Worm (Caenorhabditis elegans) whole organism, young adult: ENCODE data around the gene ulp-1.

Experiments
- B0035.1 ChIP-seq: sonication (generic microtip); optimal IDR thresholded peaks from 2 replicates; lab custom pipeline; 2016; ENCODE audit warnings: missing genetic modification characterization, mild to moderate bottlenecking, missing compliant biosample characterization, missing genotype, missing genetic modification reagents
- B0261.1 ChIP-seq: sonication (generic microtip); optimal IDR thresholded peaks from 2 replicates; lab custom pipeline; 2016; ENCODE audit warnings: mild to moderate bottlenecking, missing genetic modification characterization, moderate library complexity, missing compliant biosample characterization
- C06A6.2 ChIP-seq: fragments of 200-800 bp; sonication (Bioruptor generic); conservative IDR thresholded peaks from 2 replicates; pipeline ENCODE4 v1.3.6; 2022; ENCODE audit warnings: missing genetic modification characterization, missing compliant biosample characterization
- D2030.7 ChIP-seq: fragments of 200-800 bp; sonication (Bioruptor generic); IDR thresholded peaks from 2 replicates; pipeline ENCODE4 v1.3.6; 2022; ENCODE audit warnings: missing genetic modification reagents, missing genetic modification characterization, missing compliant biosample characterization
- F10E7.11 ChIP-seq: sonication (generic microtip); optimal IDR thresholded peaks from 2 replicates; lab custom pipeline; 2017; ENCODE audit warnings: mild to moderate bottlenecking, missing genetic modification characterization, moderate library complexity, missing compliant biosample characterization
- F33H1.4 ChIP-seq: fragments of 200-800 bp; sonication (Bioruptor generic); IDR thresholded peaks from 2 replicates; pipeline ENCODE4 v1.3.6; 2022; ENCODE audit warnings: missing genetic modification reagents, missing genetic modification characterization, missing compliant biosample characterization
- F49E8.2 ChIP-seq: sonication (generic microtip); optimal IDR thresholded peaks from 3 replicates; lab custom pipeline; 2017; ENCODE audit warnings: missing genetic modification characterization, mild to moderate bottlenecking, missing compliant biosample characterization, antibody characterized with exemption, moderate library complexity; ENCODE audit not compliant: insufficient read depth
- K12H6.12 ChIP-seq: fragments of 200-800 bp; sonication (Bioruptor generic); optimal IDR thresholded peaks from 2 replicates; lab custom pipeline; 2018; ENCODE audit warnings: mild to moderate bottlenecking, missing genetic modification characterization, missing compliant biosample characterization
- T07F8.4 ChIP-seq: sonication (generic microtip); optimal IDR thresholded peaks from 2 replicates; lab custom pipeline; 2016; ENCODE audit warnings: mild to moderate bottlenecking, missing genetic modification characterization, moderate library complexity, missing compliant biosample characterization
- Y95B8A.8 ChIP-seq: fragments of 200-800 bp; sonication (Bioruptor generic); IDR thresholded peaks from 2 replicates; pipeline ENCODE4 v1.3.6; 2022; ENCODE audit warnings: missing genetic modification reagents, missing genetic modification characterization, missing compliant biosample characterization
- ZK185.1 ChIP-seq: sonication (generic microtip); optimal IDR thresholded peaks from 2 replicates; lab custom pipeline; 2016; ENCODE audit warnings: mild to moderate bottlenecking, missing genetic modification characterization, missing compliant biosample characterization; ENCODE audit not compliant: poor library complexity, severe bottlenecking
- athp-1 ChIP-seq: sonication (generic microtip); optimal IDR thresholded peaks from 2 replicates; lab custom pipeline; 2017; ENCODE audit warnings: mild to moderate bottlenecking, missing genetic modification characterization, missing compliant biosample characterization
- attf-3 ChIP-seq: fragments of 200-800 bp; sonication (Bioruptor generic); conservative IDR thresholded peaks from 2 replicates; pipeline ENCODE4 v1.3.6; 2022; ENCODE audit warnings: missing genetic modification reagents, missing genetic modification characterization, missing compliant biosample characterization
- attf-5 ChIP-seq: fragments of 200-800 bp; sonication (Bioruptor generic); optimal IDR thresholded peaks from 2 replicates; lab custom pipeline; 2018; ENCODE audit warnings: mild to moderate bottlenecking, missing genetic modification characterization, missing compliant biosample characterization
- attf-6 ChIP-seq: fragments of 200-800 bp; sonication (Bioruptor generic); IDR thresholded peaks from 2 replicates; pipeline ENCODE4 v1.3.6; 2022; ENCODE audit warnings: missing genetic modification reagents, missing genetic modification characterization, missing compliant biosample characterization
- bed-2 ChIP-seq: fragments of 200-800 bp; sonication (Bioruptor generic); IDR thresholded peaks from 2 replicates; pipeline ENCODE4 v1.3.6; 2022; ENCODE audit warnings: missing genetic modification reagents, missing genetic modification characterization, missing compliant biosample characterization
- ceh-100 ChIP-seq: fragments of 200-800 bp; sonication (Bioruptor generic); IDR thresholded peaks from 2 replicates; pipeline ENCODE4 v1.3.6; 2022; ENCODE audit warnings: missing genetic modification reagents, missing genetic modification characterization, missing compliant biosample characterization
- ceh-79 ChIP-seq: sonication (generic microtip); optimal IDR thresholded peaks from 2 replicates; lab custom pipeline; 2017; ENCODE audit warnings: mild to moderate bottlenecking, missing genetic modification characterization, missing compliant biosample characterization
- dpff-1 ChIP-seq: sonication (generic microtip); optimal IDR thresholded peaks from 2 replicates; lab custom pipeline; 2017; ENCODE audit warnings: mild to moderate bottlenecking, missing genetic modification characterization, missing compliant biosample characterization
- egl-44 ChIP-seq: fragments of 200-800 bp; sonication (Bioruptor generic); IDR thresholded peaks from 2 replicates; pipeline ENCODE4 v1.3.6; 2022; ENCODE audit warnings: missing genetic modification reagents, missing genetic modification characterization, missing compliant biosample characterization
- egrh-3 ChIP-seq: fragments of 200-800 bp; sonication (Bioruptor generic); IDR thresholded peaks from 2 replicates; pipeline ENCODE4 v1.3.6; 2022; ENCODE audit warnings: missing genetic modification reagents, missing genetic modification characterization, missing compliant biosample characterization
- fkh-3 ChIP-seq: sonication (generic microtip); optimal IDR thresholded peaks from 2 replicates; lab custom pipeline; 2016; ENCODE audit warnings: mild to moderate bottlenecking, missing genetic modification characterization, missing compliant biosample characterization
- hmg-20 ChIP-seq: fragments of 200-800 bp; sonication (Bioruptor generic); IDR thresholded peaks from 2 replicates; pipeline ENCODE4 v1.3.6; 2022; ENCODE audit warnings: missing genetic modification reagents, missing genetic modification characterization, missing compliant biosample characterization
- let-607 ChIP-seq, 2 experiments: fragments of 200-800 bp in 1 of 2; sonication (Bioruptor generic) in 1 of 2; sonication (generic microtip) in 1 of 2; optimal IDR thresholded peaks; 2 replicates each; lab custom pipeline; 2016 to 2018; ENCODE audit warnings: mild to moderate bottlenecking in 2 of 2, missing compliant biosample characterization in 2 of 2, missing genetic modification characterization in 2 of 2, moderate library complexity in 2 of 2, missing genotype in 1 of 2
- lin-26 ChIP-seq: fragments of 200-800 bp; sonication (Bioruptor generic); IDR thresholded peaks from 2 replicates; pipeline ENCODE4 v1.3.6; 2022; ENCODE audit warnings: missing genetic modification reagents, missing genetic modification characterization, missing compliant biosample characterization
- lin-35 ChIP-seq, 3 experiments: fragments of 150-350 bp in 2 of 3; sonication (generic microtip) in 1 of 3; optimal IDR thresholded peaks; 2 replicates each; lab custom pipeline; 2014 to 2018; ENCODE audit warnings: missing biosample characterization in 3 of 3, missing genetic modification characterization in 3 of 3, missing genetic modification reagents in 3 of 3
- lin-54 ChIP-seq: fragments of 200-800 bp; sonication (Bioruptor generic); optimal IDR thresholded peaks from 2 replicates; lab custom pipeline; 2018; ENCODE audit warnings: mild to moderate bottlenecking, missing genetic modification characterization, missing compliant biosample characterization
- lsl-1 ChIP-seq: fragments of 200-800 bp; sonication (Bioruptor generic); optimal IDR thresholded peaks from 2 replicates; lab custom pipeline; 2018; ENCODE audit warnings: mild to moderate bottlenecking, missing genetic modification characterization, moderate library complexity, missing compliant biosample characterization
- madf-10 ChIP-seq: sonication (generic microtip); optimal IDR thresholded peaks from 2 replicates; lab custom pipeline; 2016; ENCODE audit warnings: mild to moderate bottlenecking, missing genetic modification characterization, missing compliant biosample characterization
- madf-6 ChIP-seq: fragments of 200-800 bp; sonication (Bioruptor generic); IDR thresholded peaks from 2 replicates; pipeline ENCODE4 v1.3.6; 2022; ENCODE audit warnings: missing genetic modification reagents, missing genetic modification characterization, missing compliant biosample characterization
- nfyb-1 ChIP-seq: fragments of 200-800 bp; sonication (Bioruptor generic); IDR thresholded peaks from 2 replicates; pipeline ENCODE4 v1.3.6; 2022; ENCODE audit warnings: missing genetic modification reagents, missing genetic modification characterization, missing compliant biosample characterization
- nhr-80 ChIP-seq: sonication (generic microtip); optimal IDR thresholded peaks from 2 replicates; lab custom pipeline; 2016; ENCODE audit warnings: missing genetic modification characterization, missing compliant biosample characterization
- rcor-1 ChIP-seq: fragments of 200-800 bp; sonication (Bioruptor generic); IDR thresholded peaks from 2 replicates; pipeline ENCODE4 v1.3.6; 2022; ENCODE audit warnings: missing genetic modification reagents, missing genetic modification characterization, missing compliant biosample characterization
- rec-8 ChIP-seq, 2 experiments: sonication (generic microtip); optimal IDR thresholded peaks; 2 replicates each; lab custom pipeline; 2016; ENCODE audit warnings: mild to moderate bottlenecking in 2 of 2, missing genetic modification characterization in 2 of 2, missing genetic modification reagents in 2 of 2, missing genotype in 2 of 2, missing biosample characterization in 1 of 2, missing compliant biosample characterization in 1 of 2, moderate library complexity in 1 of 2
- rpc-1 ChIP-seq, 2 experiments: fragments of 150-350 bp in 1 of 2; sonication (generic microtip) in 1 of 2; optimal IDR thresholded peaks; 2 replicates each; lab custom pipeline; 2014 to 2018; ENCODE audit warnings: missing biosample characterization in 1 of 2, missing genetic modification characterization in 1 of 2, missing genetic modification reagents in 1 of 2, missing genotype in 1 of 2
- tlf-1 ChIP-seq: fragments of 200-800 bp; sonication (Bioruptor generic); optimal IDR thresholded peaks from 2 replicates; lab custom pipeline; 2018; ENCODE audit warnings: mild to moderate bottlenecking, missing genetic modification characterization, missing compliant biosample characterization
- ztf-28 ChIP-seq: fragments of 200-800 bp; sonication (Bioruptor generic); IDR thresholded peaks from 2 replicates; pipeline ENCODE4 v1.3.6; 2022; ENCODE audit warnings: missing genetic modification reagents, missing genetic modification characterization, missing compliant biosample characterization
- ztf-6 ChIP-seq: fragments of 200-800 bp; sonication (Bioruptor generic); IDR thresholded peaks from 2 replicates; pipeline ENCODE4 v1.3.6; 2022; ENCODE audit warnings: missing genetic modification reagents, missing genetic modification characterization, missing compliant biosample characterization

ulp-1 gene

DNA sequence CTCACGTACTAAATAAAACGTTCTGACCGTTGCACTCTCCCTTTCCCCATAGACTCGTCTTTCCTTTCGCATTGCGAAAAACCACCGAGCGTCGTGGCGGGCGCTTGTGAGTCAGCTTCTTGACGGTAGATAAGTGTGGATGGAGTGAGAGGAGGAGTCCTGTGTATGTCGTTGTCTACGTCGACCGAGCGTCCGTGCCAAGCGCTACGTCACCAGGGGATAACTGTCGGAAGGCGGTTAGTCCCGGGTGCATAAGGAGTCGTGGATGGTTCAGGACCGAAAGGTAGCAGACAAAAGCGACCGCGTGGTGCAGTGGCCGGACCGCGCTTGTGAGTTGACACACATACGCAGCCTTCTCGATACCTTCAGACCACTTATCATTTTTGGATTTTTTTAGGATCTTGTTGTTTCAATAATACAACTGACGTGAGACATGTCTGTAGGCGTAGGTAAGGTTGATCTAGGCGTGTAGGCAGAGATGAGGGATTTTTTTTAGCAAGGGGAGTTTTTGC lies 41.6 kb upstream of the ulp-1 start (continued):
- TF ChIP-seq lin-54 (peak; percentile 65), egl-44 (GFP tag; lab: Robert Waterston, UW) (peak; percentile 94), F33H1.4 (GFP tag; lab: Robert Waterston, UW) (peak; percentile 61), hmg-20 (GFP tag; lab: Robert Waterston, UW) (peak; percentile 20; the same call in 1 of the 2 replicates), lsl-1 (GFP tag; lab: Kevin White, UChicago) (peak; percentile 69), B0035.1 (tag; lab: Kevin White, UChicago) (peak; percentile 40), lin-35 (GFP tag; optimal IDR thresholded peaks at IDR 0.05; lab: Kevin White, UChicago) (peak in 1 of 3 experiments; percentile 20), ztf-28 (0 out of 2 replicates have a peak, but pooled peaks have one; percentile 30), let-607 (tag; optimal IDR thresholded peaks at IDR 0.05; lab: Kevin White, UChicago) (peak; percentile 48 to 60), egrh-3 (peak; percentile 80), D2030.7 (GFP tag; lab: Robert Waterston, UW) (peak; percentile 92), ZK185.1 (tag; lab: Kevin White, UChicago) (peak; percentile 58), madf-10 (peak; percentile 80), rec-8 (tag; optimal IDR thresholded peaks at IDR 0.05; lab: Kevin White, UChicago) (peak in 1 of 2 experiments; percentile 28), madf-6 (GFP tag; lab: Robert Waterston, UW) (peak; percentile 71), K12H6.12 (tag; lab: Kevin White, UChicago) (peak; percentile 78), nfyb-1 (GFP tag; lab: Robert Waterston, UW) (peak; percentile 89), attf-3 (0 out of 2 replicates have a peak, but pooled peaks have one; percentile 28), bed-2 (GFP tag; lab: Robert Waterston, UW) (peak; percentile 78; the same call in 1 of the 2 replicates), dpff-1 (tag; lab: Kevin White, UChicago) (peak; percentile 64), Y95B8A.8 (GFP tag; lab: Robert Waterston, UW) (peak; percentile 73; the same call in 1 of the 2 replicates), fkh-3 (tag; lab: Kevin White, UChicago) (peak; percentile 83), rpc-1 (optimal IDR thresholded peaks at IDR 0.05; lab: Kevin White, UChicago) (peak; percentile 70), rpc-1 (tag; optimal IDR thresholded peaks at IDR 0.05; lab: Kevin White, UChicago) (peak; percentile 68), B0261.1 (tag; lab: Kevin White, UChicago) (peak; percentile 68), nhr-80 (tag; lab: Kevin White, UChicago) (peak; percentile 82), rcor-1 (peak; percentile 83), ceh-100 (peak; percentile 62), F49E8.2 (tag; lab: Kevin White, UChicago) (peak; percentile 22), attf-6 (GFP tag; lab: Robert Waterston, UW) (0 out of 2 replicates have a peak, but pooled peaks have one; percentile 23), F10E7.11 (tag; lab: Kevin White, UChicago) (peak; percentile 49), attf-5 (GFP tag; lab: Kevin White, UChicago) (peak; percentile 73), ztf-6 (GFP tag; lab: Robert Waterston, UW) (0 out of 2 replicates have a peak, but pooled peaks have one; percentile 5), C06A6.2 (GFP tag; lab: Robert Waterston, UW) (peak; percentile 59), T07F8.4 (tag; lab: Kevin White, UChicago) (peak; percentile 36), lin-26 (GFP tag; lab: Robert Waterston, UW) (peak; percentile 88), ceh-79 (peak; percentile 38), athp-1 (tag; lab: Kevin White, UChicago) (peak; percentile 57), tlf-1 (GFP tag; lab: Kevin White, UChicago) (peak; percentile 52)
- TF ChIP-seq, all 124 proteins: peak for 72; not testable (repeated sequence) for 52
